Worm (Caenorhabditis elegans) whole organism, L2 larva: ENCODE measurements around the gene srj-6.

ENCODE experiments used
- F13H6.1 ChIP-seq: sonication (generic microtip); optimal IDR thresholded peaks from 2 replicates; lab custom pipeline; 2016; ENCODE audit warnings: missing genetic modification characterization, missing compliant biosample characterization
- R02D3.7 ChIP-seq: fragments of 150-350 bp; optimal IDR thresholded peaks from 2 replicates; lab custom pipeline; 2014; ENCODE audit warnings: missing biosample characterization, missing genetic modification characterization
- Y55F3AM.14 ChIP-seq: fragments of 200-800 bp; sonication (Bioruptor generic); optimal IDR thresholded peaks from 2 replicates; lab custom pipeline; 2018; ENCODE audit warnings: mild to moderate bottlenecking, missing genetic modification characterization, missing compliant biosample characterization
- ama-1 ChIP-seq: fragments of 150-350 bp; optimal IDR thresholded peaks from 2 replicates; lab custom pipeline; 2018; ENCODE audit warnings: inconsistent platforms
- blmp-1 ChIP-seq: sonication (generic microtip); optimal IDR thresholded peaks from 2 replicates; lab custom pipeline; 2017; ENCODE audit warnings: missing genetic modification characterization, mild to moderate bottlenecking, missing compliant biosample characterization, antibody characterized with exemption, moderate library complexity; ENCODE audit not compliant: insufficient read depth
- ceh-16 ChIP-seq: fragments of 150-350 bp; optimal IDR thresholded peaks from 2 replicates; lab custom pipeline; 2014; ENCODE audit warnings: missing biosample characterization, missing genetic modification characterization
- ceh-82 ChIP-seq: fragments of 150-350 bp; optimal IDR thresholded peaks from 2 replicates; lab custom pipeline; 2014; ENCODE audit warnings: missing biosample characterization, missing genetic modification characterization
- crh-2 ChIP-seq: sonication (generic microtip); optimal IDR thresholded peaks from 2 replicates; lab custom pipeline; 2017; ENCODE audit warnings: missing biosample characterization, missing genetic modification characterization
- egl-27 ChIP-seq: sonication (generic microtip); optimal IDR thresholded peaks from 3 replicates; lab custom pipeline; 2017; ENCODE audit warnings: missing biosample characterization, missing genetic modification reagents, missing genetic modification characterization
- elt-1 ChIP-seq: fragments of 150-350 bp; optimal IDR thresholded peaks from 2 replicates; lab custom pipeline; 2014; ENCODE audit warnings: missing biosample characterization, missing genetic modification characterization
- elt-3 ChIP-seq: sonication (generic microtip); optimal IDR thresholded peaks from 2 replicates; lab custom pipeline; 2017; ENCODE audit warnings: missing biosample characterization, missing genetic modification characterization
- fos-1 ChIP-seq: fragments of 150-350 bp; optimal IDR thresholded peaks from 2 replicates; lab custom pipeline; 2014; ENCODE audit warnings: missing biosample characterization, missing genetic modification characterization
- gmeb-1 ChIP-seq: fragments of 150-350 bp; optimal IDR thresholded peaks from 2 replicates; lab custom pipeline; 2014; ENCODE audit warnings: missing biosample characterization, missing genetic modification characterization
- lin-11 ChIP-seq: fragments of 150-350 bp; sonication (generic microtip); optimal IDR thresholded peaks from 2 replicates; lab custom pipeline; 2014; ENCODE audit warnings: missing biosample characterization, missing genetic modification characterization, inconsistent platforms, mixed read lengths
- lin-39 ChIP-seq: fragments of 150-350 bp; optimal IDR thresholded peaks from 2 replicates; lab custom pipeline; 2014; ENCODE audit warnings: missing biosample characterization, missing genetic modification reagents, missing genetic modification characterization
- lsy-2 ChIP-seq, 2 experiments: fragments of 150-350 bp in 1 of 2; sonication (generic microtip) in 1 of 2; optimal IDR thresholded peaks; 2 replicates each; lab custom pipeline; 2014 to 2017; ENCODE audit warnings: missing biosample characterization in 2 of 2, missing genetic modification characterization in 2 of 2
- mbf-1 ChIP-seq: sonication (generic microtip); optimal IDR thresholded peaks from 2 replicates; lab custom pipeline; 2017; ENCODE audit warnings: missing biosample characterization, missing genetic modification characterization
- nhr-10 ChIP-seq: sonication (generic microtip); optimal IDR thresholded peaks from 2 replicates; lab custom pipeline; 2017; ENCODE audit warnings: missing biosample characterization, missing genetic modification characterization
- nhr-12 ChIP-seq: fragments of 150-350 bp; optimal IDR thresholded peaks from 2 replicates; lab custom pipeline; 2014; ENCODE audit warnings: missing biosample characterization, missing genetic modification characterization
- nhr-129 ChIP-seq: fragments of 150-350 bp; optimal IDR thresholded peaks from 2 replicates; lab custom pipeline; 2014; ENCODE audit warnings: missing biosample characterization, missing genetic modification characterization
- nhr-21 ChIP-seq: fragments of 150-350 bp; optimal IDR thresholded peaks from 2 replicates; lab custom pipeline; 2014; ENCODE audit warnings: missing biosample characterization, missing genetic modification characterization
- nhr-25 ChIP-seq: fragments of 150-350 bp; sonication (generic microtip); optimal IDR thresholded peaks from 3 replicates; lab custom pipeline; 2014; ENCODE audit warnings: missing biosample characterization, missing genetic modification characterization
- nhr-6 ChIP-seq: fragments of 150-350 bp; optimal IDR thresholded peaks from 2 replicates; lab custom pipeline; 2014; ENCODE audit warnings: missing biosample characterization, missing genetic modification characterization
- nhr-77 ChIP-seq: fragments of 150-350 bp; optimal IDR thresholded peaks from 2 replicates; lab custom pipeline; 2014; ENCODE audit warnings: missing biosample characterization, missing genetic modification characterization
- peb-1 ChIP-seq: fragments of 150-350 bp; optimal IDR thresholded peaks from 2 replicates; lab custom pipeline; 2014; ENCODE audit warnings: missing biosample characterization, missing genetic modification characterization
- sem-4 ChIP-seq: fragments of 150-350 bp; optimal IDR thresholded peaks from 2 replicates; lab custom pipeline; 2014; ENCODE audit warnings: missing biosample characterization, missing genetic modification reagents, missing genetic modification characterization
- skn-1 ChIP-seq: sonication (generic microtip); optimal IDR thresholded peaks from 2 replicates; lab custom pipeline; 2017; ENCODE audit warnings: missing biosample characterization, missing genetic modification characterization
- sma-3 ChIP-seq: sonication (generic microtip); optimal IDR thresholded peaks from 2 replicates; lab custom pipeline; 2016; ENCODE audit warnings: missing genetic modification reagents, missing genetic modification characterization, missing compliant biosample characterization
- unc-39 ChIP-seq: fragments of 150-350 bp; optimal IDR thresholded peaks from 2 replicates; lab custom pipeline; 2014; ENCODE audit warnings: missing biosample characterization, missing genetic modification characterization
- unc-62 ChIP-seq: fragments of 150-350 bp; optimal IDR thresholded peaks from 2 replicates; lab custom pipeline; 2014; ENCODE audit warnings: missing biosample characterization, missing genetic modification reagents, missing genetic modification characterization
- zag-1 ChIP-seq: fragments of 150-350 bp; optimal IDR thresholded peaks from 2 replicates; lab custom pipeline; 2014; ENCODE audit warnings: missing biosample characterization, missing genetic modification characterization
- ztf-1 ChIP-seq: fragments of 200-800 bp; sonication (Bioruptor generic); conservative IDR thresholded peaks from 2 replicates; pipeline ENCODE4 v1.3.6; 2022; ENCODE audit warnings: missing genetic modification characterization, missing compliant biosample characterization
- ztf-11 ChIP-seq: sonication (generic microtip); optimal IDR thresholded peaks from 2 replicates; lab custom pipeline; 2017; ENCODE audit warnings: missing biosample characterization, missing genetic modification characterization
- ztf-4 ChIP-seq: fragments of 150-350 bp; optimal IDR thresholded peaks from 2 replicates; lab custom pipeline; 2014; ENCODE audit warnings: missing biosample characterization, missing genetic modification characterization

Gene srj-6

ce11 chrV:654402-654801 is at the start of gene srj-6:
srj-6 (minus strand) TSS chrV:654502.
- no peak for TF ChIP-seq blmp-1 (tag; lab: Kevin White, UChicago)
- TF ChIP-seq, all 48 proteins: peak for 0

ce11 chrV:702260-702659 is 48.0 kb upstream of the srj-6 start, which contains the start of gene srbc-37:
srbc-37 (plus strand) TSS chrV:702560.
- TF ChIP-seq nhr-77 (tag; lab: Kevin White, UChicago) (no peak), R02D3.7 (tag; lab: Kevin White, UChicago) (no peak), unc-62 (GFP tag; lab: Kevin White, UChicago) (no peak)

- TF ChIP-seq F13H6.1 (tag; lab: Kevin White, UChicago) (no peak), sma-3 (GFP tag; lab: Kevin White, UChicago) (no peak), Y55F3AM.14 (GFP tag; lab: Kevin White, UChicago) (no peak), unc-62 (GFP tag; lab: Kevin White, UChicago) (no peak), nhr-12 (tag; lab: Kevin White, UChicago) (no peak), ztf-4 (tag; lab: Kevin White, UChicago) (no peak), nhr-21 (no peak), skn-1 (tag; lab: Kevin White, UChicago) (no peak), peb-1 (tag; lab: Kevin White, UChicago) (no peak), elt-1 (no peak), ceh-16 (no peak), nhr-25 (tag; lab: Kevin White, UChicago) (no peak)
- TF ChIP-seq, all 48 proteins: peak for 0
Measured at ce11 chrV:699489-700129, 45.3 kb upstream of the srj-6 start, which contains the start of the genes ugt-29 and srx-5. ugt-29 (minus strand) TSS chrV:699589. srx-5 (plus strand) TSS chrV:700079.

- TF ChIP-seq sem-4 (tag; lab: Kevin White, UChicago) (no peak), blmp-1 (tag; lab: Kevin White, UChicago) (no peak), Y55F3AM.14 (GFP tag; lab: Kevin White, UChicago) (no peak)
- TF ChIP-seq, all 48 proteins: peak for 0
Measured at ce11 chrV:699051-699450, 44.7 kb upstream of the srj-6 start.

DNA sequence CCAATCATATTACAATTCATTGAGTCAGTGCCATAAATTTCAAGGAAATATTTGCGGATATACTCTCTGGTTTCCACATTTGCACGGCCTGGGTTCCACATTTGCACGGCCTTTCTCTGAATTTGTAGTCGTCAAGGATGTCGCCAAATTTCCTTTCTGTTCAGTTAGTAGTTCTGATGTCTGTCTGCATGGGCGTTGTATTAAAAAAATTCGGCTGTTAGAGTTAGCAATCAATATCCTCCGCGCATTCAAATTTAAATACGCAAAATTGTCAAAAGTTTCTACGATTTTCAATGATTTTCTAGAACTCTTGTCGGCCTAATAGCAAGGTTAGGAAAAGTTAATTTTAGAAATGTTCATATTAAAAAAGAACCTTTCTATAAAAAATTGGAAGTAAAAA is 41.6 kb upstream of the srj-6 start, which contains the start of gene srj-52:
Gene srj-52 (minus strand): TSS at position 101 of the 400 bp plus-strand sequence.
- no peak for TF ChIP-seq lsy-2 (tag; optimal IDR thresholded peaks at IDR 0.05; lab: Kevin White, UChicago)
- TF ChIP-seq nhr-129 (tag; lab: Kevin White, UChicago): no peak
- TF ChIP-seq lin-39: no peak
- TF ChIP-seq sma-3 (GFP tag; lab: Kevin White, UChicago): no peak
- no peak for TF ChIP-seq unc-39 (tag; lab: Kevin White, UChicago)
- no peak for TF ChIP-seq ama-1 (lab: Kevin White, UChicago)
- no peak for TF ChIP-seq nhr-6 (tag; lab: Kevin White, UChicago)
- TF ChIP-seq egl-27 (tag; lab: Kevin White, UChicago): no peak
- TF ChIP-seq nhr-25 (tag; lab: Kevin White, UChicago): no peak
- TF ChIP-seq crh-2 (tag; lab: Kevin White, UChicago): no peak
- no peak for TF ChIP-seq mbf-1 (tag; lab: Kevin White, UChicago)
- TF ChIP-seq skn-1 (tag; lab: Kevin White, UChicago): no peak
- TF ChIP-seq elt-1: no peak
- no peak for TF ChIP-seq unc-62 (GFP tag; lab: Kevin White, UChicago)
- no peak for TF ChIP-seq peb-1 (tag; lab: Kevin White, UChicago)

- TF ChIP-seq ztf-1 (GFP tag; lab: Robert Waterston, UW): no peak
- no peak for TF ChIP-seq ceh-16
- no peak for TF ChIP-seq Y55F3AM.14 (GFP tag; lab: Kevin White, UChicago)
- TF ChIP-seq nhr-129 (tag; lab: Kevin White, UChicago): no peak
- no peak for TF ChIP-seq elt-3
- no peak for TF ChIP-seq nhr-10 (tag; lab: Kevin White, UChicago)
- TF ChIP-seq ztf-4 (tag; lab: Kevin White, UChicago): no peak
- TF ChIP-seq unc-62 (GFP tag; lab: Kevin White, UChicago): no peak
- no peak for TF ChIP-seq zag-1
- TF ChIP-seq ztf-11 (tag; lab: Kevin White, UChicago): no peak
- TF ChIP-seq nhr-77 (tag; lab: Kevin White, UChicago): no peak
- TF ChIP-seq fos-1 (tag; lab: Kevin White, UChicago): no peak
- no peak for TF ChIP-seq lsy-2 (tag; optimal IDR thresholded peaks at IDR 0.05; lab: Kevin White, UChicago)
- TF ChIP-seq lin-11: no peak
- no peak for TF ChIP-seq gmeb-1 (tag; lab: Kevin White, UChicago)
- no peak for TF ChIP-seq nhr-6 (tag; lab: Kevin White, UChicago)
- no peak for TF ChIP-seq mbf-1 (tag; lab: Kevin White, UChicago)
- TF ChIP-seq elt-1: no peak
- TF ChIP-seq ceh-82 (tag; lab: Kevin White, UChicago): no peak
- TF ChIP-seq nhr-12 (tag; lab: Kevin White, UChicago): no peak
Measured at ce11 chrV:694625-695024, 40.3 kb upstream of the srj-6 start, which contains the start of gene srj-53. srj-53 (minus strand) TSS chrV:694725.
